Fruit fly (Drosophila melanogaster): ENCODE data around the gene dsh.

DNA sequence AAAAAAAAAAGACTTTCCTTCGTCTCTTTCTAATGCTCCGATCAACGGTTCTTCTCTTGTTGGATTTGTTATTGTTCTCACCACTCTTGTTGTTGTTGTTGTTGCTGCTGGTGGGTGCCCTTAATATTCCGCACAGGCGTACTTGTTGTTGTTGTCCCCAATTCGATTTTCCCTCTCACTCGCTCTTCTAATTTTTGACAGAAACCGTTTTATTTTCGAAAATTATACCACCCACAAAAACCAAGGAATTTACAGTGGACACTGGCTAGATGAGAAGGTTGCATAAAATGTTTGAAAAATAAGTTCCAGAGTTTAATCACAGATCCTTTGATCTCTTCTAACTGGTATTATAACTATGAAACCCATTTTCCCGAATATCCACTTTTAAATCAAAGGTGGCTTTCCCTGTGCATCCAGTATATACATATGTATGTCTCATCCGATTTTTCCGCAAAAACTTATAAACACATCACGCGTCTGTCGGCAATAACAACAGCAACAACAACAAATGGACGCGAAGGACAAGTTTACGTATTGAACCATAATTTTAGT, 35.8 kb downstream of the dsh start:
- TF ChIP-seq CG8478 (optimal IDR thresholded peaks at IDR 0.05): no peak
- no peak for TF ChIP-seq Dll (optimal IDR thresholded peaks at IDR 0.05)
- no peak for TF ChIP-seq usp (GFP tag; optimal IDR thresholded peaks at IDR 0.05)
